Worm (Caenorhabditis elegans) whole organism, L4 larva: Measurements from ENCODE around the gene Y8A9A.2.

Source experiments
- D1046.2 ChIP-seq: fragments of 200-800 bp; sonication (Bioruptor generic); IDR thresholded peaks from 2 replicates; pipeline ENCODE4 v1.3.6; 2022; ENCODE audit warnings: missing genetic modification characterization, missing compliant biosample characterization
- F26F4.8 ChIP-seq: fragments of 200-800 bp; sonication (Bioruptor generic); conservative IDR thresholded peaks from 2 replicates; pipeline ENCODE4 v1.3.6; 2022; ENCODE audit warnings: missing genetic modification characterization, missing compliant biosample characterization
- R02D3.7 ChIP-seq: fragments of 150-350 bp; sonication (generic microtip); optimal IDR thresholded peaks from 3 replicates; lab custom pipeline; 2014; ENCODE audit warnings: missing biosample characterization, missing genetic modification characterization
- T26A8.4 ChIP-seq: fragments of 200-800 bp; sonication (Bioruptor generic); IDR thresholded peaks from 2 replicates; pipeline ENCODE4 v1.3.6; 2022; ENCODE audit warnings: missing genetic modification characterization, missing compliant biosample characterization
- Y5F2A.4 ChIP-seq: fragments of 200-800 bp; sonication (Bioruptor generic); optimal IDR thresholded peaks from 2 replicates; lab custom pipeline; 2018; ENCODE audit warnings: mild to moderate bottlenecking, missing genetic modification characterization, missing compliant biosample characterization
- Y75B8A.6 ChIP-seq: fragments of 200-800 bp; sonication (Bioruptor generic); IDR thresholded peaks from 2 replicates; pipeline ENCODE4 v1.3.6; 2022; ENCODE audit warnings: missing genetic modification reagents, missing genetic modification characterization, missing compliant biosample characterization
- aha-1 ChIP-seq: fragments of 150-350 bp; peaks from one replicate; lab custom pipeline; 2014; ENCODE audit warnings: missing biosample characterization, missing genetic modification characterization
- arid-1 ChIP-seq: fragments of 200-800 bp; sonication (Bioruptor generic); conservative IDR thresholded peaks from 2 replicates; pipeline ENCODE4 v1.3.6; 2022; ENCODE audit warnings: missing genetic modification reagents, missing genetic modification characterization, missing compliant biosample characterization
- ceh-20 ChIP-seq: fragments of 200-800 bp; sonication (Bioruptor generic); IDR thresholded peaks from 2 replicates; pipeline ENCODE4 v1.3.6; 2022; ENCODE audit warnings: missing genetic modification reagents, missing genetic modification characterization, missing compliant biosample characterization
- ceh-28 ChIP-seq: fragments of 150-350 bp; optimal IDR thresholded peaks from 2 replicates; lab custom pipeline; 2014; ENCODE audit warnings: missing biosample characterization, missing genetic modification reagents, missing genetic modification characterization
- ceh-32 ChIP-seq: sonication (generic microtip); optimal IDR thresholded peaks from 2 replicates; lab custom pipeline; 2016; ENCODE audit warnings: mild to moderate bottlenecking, missing genetic modification characterization, missing compliant biosample characterization; ENCODE audit not compliant: poor library complexity
- ceh-44 ChIP-seq: fragments of 200-800 bp; sonication (Bioruptor generic); IDR thresholded peaks from 2 replicates; pipeline ENCODE4 v1.3.6; 2022; ENCODE audit warnings: missing genetic modification reagents, missing genetic modification characterization, missing compliant biosample characterization
- ceh-82 ChIP-seq: sonication (generic microtip); optimal IDR thresholded peaks from 2 replicates; lab custom pipeline; 2017; ENCODE audit warnings: missing biosample characterization, missing genetic modification characterization
- dmd-6 ChIP-seq: fragments of 200-800 bp; sonication (Bioruptor generic); IDR thresholded peaks from 2 replicates; pipeline ENCODE4 v1.3.6; 2022; ENCODE audit warnings: missing genetic modification reagents, missing genetic modification characterization, missing compliant biosample characterization
- dmd-8 ChIP-seq: fragments of 200-800 bp; sonication (Bioruptor generic); IDR thresholded peaks from 2 replicates; pipeline ENCODE4 v1.3.6; 2022; ENCODE audit warnings: missing genetic modification characterization, missing compliant biosample characterization
- duxl-1 ChIP-seq: sonication (generic microtip); optimal IDR thresholded peaks from 2 replicates; lab custom pipeline; 2016; ENCODE audit warnings: mild to moderate bottlenecking, missing genetic modification characterization, moderate library complexity, missing compliant biosample characterization; ENCODE audit not compliant: poor library complexity
- hif-1 ChIP-seq, 2 experiments: sonication (generic microtip); optimal IDR thresholded peaks; 2 replicates each; lab custom pipeline; 2016 to 2017; ENCODE audit warnings: missing compliant biosample characterization in 2 of 2, missing genetic modification characterization in 2 of 2, missing genetic modification reagents in 2 of 2, missing genotype in 2 of 2, mild to moderate bottlenecking in 1 of 2
- hlh-11 ChIP-seq: fragments of 200-800 bp; sonication (Bioruptor generic); optimal IDR thresholded peaks from 2 replicates; lab custom pipeline; 2018; ENCODE audit warnings: mild to moderate bottlenecking, missing genetic modification characterization, missing compliant biosample characterization
- lim-7 ChIP-seq: fragments of 200-800 bp; sonication (Bioruptor generic); IDR thresholded peaks from 2 replicates; pipeline ENCODE4 v1.3.6; 2022; ENCODE audit warnings: missing genetic modification characterization, missing compliant biosample characterization
- lin-15B ChIP-seq: fragments of 150-350 bp; sonication (generic microtip); optimal IDR thresholded peaks from 3 replicates; lab custom pipeline; 2014; ENCODE audit warnings: missing biosample characterization, missing genetic modification characterization
- lir-3 ChIP-seq: sonication (generic microtip); optimal IDR thresholded peaks from 2 replicates; lab custom pipeline; 2016; ENCODE audit warnings: mild to moderate bottlenecking, missing genetic modification characterization, missing compliant biosample characterization
- nhr-10 ChIP-seq: fragments of 150-350 bp; optimal IDR thresholded peaks from 2 replicates; lab custom pipeline; 2014; ENCODE audit warnings: missing biosample characterization, missing genetic modification characterization
- nhr-237 ChIP-seq: sonication (generic microtip); optimal IDR thresholded peaks from 2 replicates; lab custom pipeline; 2017; ENCODE audit warnings: missing biosample characterization, missing genetic modification characterization
- nhr-42 ChIP-seq: fragments of 200-800 bp; sonication (Bioruptor generic); IDR thresholded peaks from 2 replicates; pipeline ENCODE4 v1.3.6; 2022; ENCODE audit warnings: missing genetic modification characterization, missing compliant biosample characterization
- nhr-48 ChIP-seq: sonication (generic microtip); optimal IDR thresholded peaks from 2 replicates; lab custom pipeline; 2016; ENCODE audit warnings: mild to moderate bottlenecking, missing genetic modification characterization, missing compliant biosample characterization
- nhr-6 ChIP-seq: fragments of 150-350 bp; optimal IDR thresholded peaks from 2 replicates; lab custom pipeline; 2014; ENCODE audit warnings: missing biosample characterization, missing genetic modification characterization
- rbr-2 ChIP-seq: sonication (generic microtip); optimal IDR thresholded peaks from 2 replicates; lab custom pipeline; 2016; ENCODE audit warnings: missing genotype, missing genetic modification characterization, missing compliant biosample characterization
- sdz-12 ChIP-seq: fragments of 200-800 bp; sonication (Bioruptor generic); optimal IDR thresholded peaks from 2 replicates; lab custom pipeline; 2018; ENCODE audit warnings: mild to moderate bottlenecking, missing genetic modification characterization, missing compliant biosample characterization
- snpc-1.2 ChIP-seq: fragments of 200-800 bp; sonication (Bioruptor generic); IDR thresholded peaks from 2 replicates; pipeline ENCODE4 v1.3.6; 2022; ENCODE audit warnings: missing genetic modification reagents, missing genetic modification characterization, missing compliant biosample characterization
- snpc-4 ChIP-seq: fragments of 150-350 bp; optimal IDR thresholded peaks from 2 replicates; lab custom pipeline; 2014; ENCODE audit warnings: missing biosample characterization, missing genetic modification characterization
- spr-3 ChIP-seq: fragments of 200-800 bp; sonication (Bioruptor generic); optimal IDR thresholded peaks from 2 replicates; lab custom pipeline; 2018; ENCODE audit warnings: mild to moderate bottlenecking, missing genetic modification characterization, missing compliant biosample characterization
- unc-62 ChIP-seq, 3 experiments: fragments of 150-350 bp in 1 of 3; sonication (generic microtip); optimal IDR thresholded peaks in 2 of 3; peaks in 1 of 3; 1 replicate in 1 of 3; 2 replicates in 2 of 3; lab custom pipeline; 2014 to 2017; ENCODE audit warnings: missing biosample characterization in 3 of 3, missing genetic modification characterization in 3 of 3, missing genetic modification reagents in 3 of 3, missing genotype in 1 of 3
- vab-7 ChIP-seq: fragments of 200-800 bp; sonication (Bioruptor generic); IDR thresholded peaks from 2 replicates; pipeline ENCODE4 v1.3.6; 2022; ENCODE audit warnings: missing genetic modification reagents, missing genetic modification characterization, missing compliant biosample characterization
- zfp-2 ChIP-seq: sonication (generic microtip); optimal IDR thresholded peaks from 2 replicates; lab custom pipeline; 2016; ENCODE audit warnings: mild to moderate bottlenecking, missing genetic modification characterization, missing compliant biosample characterization
- zip-11 ChIP-seq: fragments of 200-800 bp; sonication (Bioruptor generic); IDR thresholded peaks from 2 replicates; pipeline ENCODE4 v1.3.6; 2022; ENCODE audit warnings: missing genetic modification characterization, missing compliant biosample characterization

Gene Y8A9A.2

ce11 chrII:3771640-3772039 lies 23.8 kb upstream of the Y8A9A.2 start:
- peak in 1 of 2 experiments; percentile 94 for TF ChIP-seq unc-62 (GFP tag; optimal IDR thresholded peaks at IDR 0.05 in 1 of 2; lab: Kevin White, UChicago)
- no peak for TF ChIP-seq unc-62 (tag; optimal IDR thresholded peaks at IDR 0.05; lab: Kevin White, UChicago)
- no peak for TF ChIP-seq D1046.2 (GFP tag; lab: Robert Waterston, UW)
- TF ChIP-seq aha-1 (tag; lab: Kevin White, UChicago): peak; percentile 32

- TF ChIP-seq hlh-11: no peak
- no peak for TF ChIP-seq Y75B8A.6 (GFP tag; lab: Robert Waterston, UW)
- no peak for TF ChIP-seq lin-15B (tag; lab: Kevin White, UChicago)
- TF ChIP-seq T26A8.4 (GFP tag; lab: Robert Waterston, UW): no peak
- no peak for TF ChIP-seq snpc-1.2 (GFP tag; lab: Robert Waterston, UW)
- peak in 1 of 2 experiments; percentile 80 for TF ChIP-seq unc-62 (GFP tag; optimal IDR thresholded peaks at IDR 0.05 in 1 of 2; lab: Kevin White, UChicago)
- no peak for TF ChIP-seq unc-62 (tag; optimal IDR thresholded peaks at IDR 0.05; lab: Kevin White, UChicago)
Measured at ce11 chrII:3773130-3773529, 22.3 kb upstream of the Y8A9A.2 start, which contains the start of gene T24E12.10. T24E12.10 (minus strand) TSS chrII:3773230.

- TF ChIP-seq zfp-2 (tag; lab: Kevin White, UChicago) (no peak), arid-1 (no peak), nhr-237 (tag; lab: Kevin White, UChicago) (no peak), nhr-6 (tag; lab: Kevin White, UChicago) (no peak), nhr-42 (GFP tag; lab: Robert Waterston, UW) (no peak), nhr-10 (no peak), Y75B8A.6 (GFP tag; lab: Robert Waterston, UW) (no peak), ceh-32 (no peak), nhr-48 (tag; lab: Kevin White, UChicago) (no peak), ceh-28 (tag; lab: Kevin White, UChicago) (no peak), spr-3 (GFP tag; lab: Kevin White, UChicago) (no peak), Y5F2A.4 (GFP tag; lab: Kevin White, UChicago) (no peak)
Measured at ce11 chrII:3775719-3776118, 19.7 kb upstream of the Y8A9A.2 start, which contains the start of gene T24E12.3. T24E12.3 (plus strand) TSS chrII:3776019.

- no peak for TF ChIP-seq sdz-12 (GFP tag; lab: Kevin White, UChicago)
- TF ChIP-seq lim-7 (GFP tag; lab: Robert Waterston, UW): no peak
- no peak for TF ChIP-seq dmd-8 (GFP tag; lab: Robert Waterston, UW)
- TF ChIP-seq lir-3: no peak
- no peak for TF ChIP-seq snpc-4 (tag; lab: Kevin White, UChicago)
- no peak for TF ChIP-seq zip-11 (GFP tag; lab: Robert Waterston, UW)
- no peak for TF ChIP-seq R02D3.7 (tag; lab: Kevin White, UChicago)
- no peak for TF ChIP-seq ceh-44
- TF ChIP-seq duxl-1 (tag; lab: Kevin White, UChicago): no peak
- no peak for TF ChIP-seq hif-1 (tag; optimal IDR thresholded peaks at IDR 0.05; lab: Kevin White, UChicago)
- TF ChIP-seq, all 104 proteins: peak for 0
Measured at ce11 chrII:3777802-3778201, 17.6 kb upstream of the Y8A9A.2 start.

- TF ChIP-seq dmd-6 (GFP tag; lab: Robert Waterston, UW): no peak
- no peak for TF ChIP-seq zip-11 (GFP tag; lab: Robert Waterston, UW)
Measured at ce11 chrII:3779463-3779862, 16.0 kb upstream of the Y8A9A.2 start, which contains the start of gene T24E12.11. T24E12.11 (minus strand) TSS chrII:3779563.

ce11 chrII:3781238-3781637 lies 14.2 kb upstream of the Y8A9A.2 start:
- TF ChIP-seq rbr-2 (tag; lab: Kevin White, UChicago) (no peak), sdz-12 (GFP tag; lab: Kevin White, UChicago) (no peak), F26F4.8 (GFP tag; lab: Robert Waterston, UW) (no peak), aha-1 (tag; lab: Kevin White, UChicago) (peak; percentile 74), ceh-82 (tag; lab: Kevin White, UChicago) (no peak), ceh-20 (GFP tag; lab: Robert Waterston, UW) (no peak), vab-7 (no peak)
